Worm (Caenorhabditis elegans): ENCODE results near the gene ZK512.1.

DNA sequence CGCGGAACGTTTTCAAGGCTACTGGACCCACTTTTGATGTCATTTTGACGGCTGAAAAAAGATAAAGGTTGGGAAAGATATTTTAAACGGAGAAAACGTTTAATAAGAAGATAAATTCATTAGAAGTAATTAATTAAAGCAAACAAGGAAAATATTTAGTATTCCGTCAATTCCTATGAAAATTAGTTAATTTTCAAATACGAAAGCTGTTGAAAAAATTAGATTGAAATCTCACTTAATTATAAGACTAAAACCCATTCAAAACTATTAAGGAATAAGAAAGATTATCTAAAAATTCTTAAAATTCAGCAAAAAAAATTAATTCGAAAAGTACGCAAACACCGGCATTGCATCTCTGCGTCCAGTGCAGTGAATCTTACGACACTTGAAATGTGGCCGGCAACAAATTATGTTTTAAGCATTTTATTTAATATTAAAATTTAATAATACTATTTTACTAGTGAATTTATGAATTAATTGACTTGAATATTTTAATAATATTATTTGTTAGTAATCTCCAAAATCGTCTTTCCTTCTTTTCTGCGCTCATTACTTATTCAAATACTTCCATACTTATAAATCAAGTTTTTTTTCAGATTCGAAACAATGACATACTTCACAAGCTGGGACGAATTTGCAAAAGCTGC lies 30.1 kb downstream of the ZK512.1 start, which contains the start of the genes ZK512.2 and ZK512.4:
- TF ChIP-seq lin-39 (tag; optimal IDR thresholded peaks at IDR 0.05) (no peak), unc-62 (GFP tag; optimal IDR thresholded peaks at IDR 0.05) (no peak), nhr-10 (tag; optimal IDR thresholded peaks at IDR 0.05) (no peak), lin-11 (tag; optimal IDR thresholded peaks at IDR 0.05) (no peak), unc-39 (tag; optimal IDR thresholded peaks at IDR 0.05) (no peak), zag-1 (tag; optimal IDR thresholded peaks at IDR 0.05) (no peak), lin-13 (GFP tag; optimal IDR thresholded peaks at IDR 0.05) (no peak)

Data from whole organism, L2 larva.